Worm (Caenorhabditis elegans) whole organism, young adult: ENCODE results near the gene pha-4.

Experiments used
- B0261.1 ChIP-seq: sonication (generic microtip); optimal IDR thresholded peaks from 2 replicates; lab custom pipeline; 2016; ENCODE audit warnings: mild to moderate bottlenecking, missing genetic modification characterization, moderate library complexity, missing compliant biosample characterization
- F33H1.4 ChIP-seq: fragments of 200-800 bp; sonication (Bioruptor generic); IDR thresholded peaks from 2 replicates; pipeline ENCODE4 v1.3.6; 2022; ENCODE audit warnings: missing genetic modification reagents, missing genetic modification characterization, missing compliant biosample characterization
- F37B4.10 ChIP-seq: fragments of 200-800 bp; sonication (Bioruptor generic); IDR thresholded peaks from 2 replicates; pipeline ENCODE4 v1.3.6; 2022; ENCODE audit warnings: missing genetic modification characterization, missing compliant biosample characterization
- F49E8.2 ChIP-seq: sonication (generic microtip); optimal IDR thresholded peaks from 3 replicates; lab custom pipeline; 2017; ENCODE audit warnings: missing genetic modification characterization, mild to moderate bottlenecking, missing compliant biosample characterization, antibody characterized with exemption, moderate library complexity; ENCODE audit not compliant: insufficient read depth
- K11D2.4 ChIP-seq: fragments of 200-800 bp; sonication (Bioruptor generic); IDR thresholded peaks from 2 replicates; pipeline ENCODE4 v1.3.6; 2022; ENCODE audit warnings: missing genetic modification reagents, missing genetic modification characterization, missing compliant biosample characterization
- Y67H2A.10 ChIP-seq: fragments of 200-800 bp; sonication (Bioruptor generic); conservative IDR thresholded peaks from 2 replicates; pipeline ENCODE4 v1.3.6; 2022; ENCODE audit warnings: missing genetic modification reagents, missing genetic modification characterization, missing compliant biosample characterization
- Y95B8A.8 ChIP-seq: fragments of 200-800 bp; sonication (Bioruptor generic); IDR thresholded peaks from 2 replicates; pipeline ENCODE4 v1.3.6; 2022; ENCODE audit warnings: missing genetic modification reagents, missing genetic modification characterization, missing compliant biosample characterization
- ZK185.1 ChIP-seq: sonication (generic microtip); optimal IDR thresholded peaks from 2 replicates; lab custom pipeline; 2016; ENCODE audit warnings: mild to moderate bottlenecking, missing genetic modification characterization, missing compliant biosample characterization; ENCODE audit not compliant: poor library complexity, severe bottlenecking
- athp-1 ChIP-seq: sonication (generic microtip); optimal IDR thresholded peaks from 2 replicates; lab custom pipeline; 2017; ENCODE audit warnings: mild to moderate bottlenecking, missing genetic modification characterization, missing compliant biosample characterization
- attf-5 ChIP-seq: fragments of 200-800 bp; sonication (Bioruptor generic); optimal IDR thresholded peaks from 2 replicates; lab custom pipeline; 2018; ENCODE audit warnings: mild to moderate bottlenecking, missing genetic modification characterization, missing compliant biosample characterization
- ccch-3 ChIP-seq: fragments of 200-800 bp; sonication (Bioruptor generic); optimal IDR thresholded peaks from 2 replicates; lab custom pipeline; 2018; ENCODE audit warnings: mild to moderate bottlenecking, missing genetic modification characterization, missing compliant biosample characterization
- die-1 ChIP-seq: sonication (generic microtip); optimal IDR thresholded peaks from 2 replicates; lab custom pipeline; 2016; ENCODE audit warnings: missing genotype, mild to moderate bottlenecking, missing genetic modification characterization, missing compliant biosample characterization
- dpff-1 ChIP-seq: sonication (generic microtip); optimal IDR thresholded peaks from 2 replicates; lab custom pipeline; 2017; ENCODE audit warnings: mild to moderate bottlenecking, missing genetic modification characterization, missing compliant biosample characterization
- ekl-4 ChIP-seq: fragments of 200-800 bp; sonication (Bioruptor generic); IDR thresholded peaks from 2 replicates; pipeline ENCODE4 v1.3.6; 2022; ENCODE audit warnings: missing genetic modification reagents, missing genetic modification characterization, missing compliant biosample characterization
- fkh-3 ChIP-seq: sonication (generic microtip); optimal IDR thresholded peaks from 2 replicates; lab custom pipeline; 2016; ENCODE audit warnings: mild to moderate bottlenecking, missing genetic modification characterization, missing compliant biosample characterization
- gei-17 ChIP-seq: fragments of 200-800 bp; sonication (Bioruptor generic); optimal IDR thresholded peaks from 2 replicates; lab custom pipeline; 2018; ENCODE audit warnings: mild to moderate bottlenecking, missing genetic modification characterization, missing compliant biosample characterization
- him-1 ChIP-seq: sonication (generic microtip); optimal IDR thresholded peaks from 2 replicates; lab custom pipeline; 2016; ENCODE audit warnings: missing genotype, missing genetic modification reagents, missing genetic modification characterization, missing compliant biosample characterization
- hlh-26 ChIP-seq: fragments of 200-800 bp; sonication (Bioruptor generic); conservative IDR thresholded peaks from 2 replicates; pipeline ENCODE4 v1.3.6; 2022; ENCODE audit warnings: missing genetic modification reagents, missing genetic modification characterization, missing compliant biosample characterization
- lin-35 ChIP-seq, 3 experiments: fragments of 150-350 bp in 2 of 3; sonication (generic microtip) in 1 of 3; optimal IDR thresholded peaks; 2 replicates each; lab custom pipeline; 2014 to 2018; ENCODE audit warnings: missing biosample characterization in 3 of 3, missing genetic modification characterization in 3 of 3, missing genetic modification reagents in 3 of 3
- lin-54 ChIP-seq: fragments of 200-800 bp; sonication (Bioruptor generic); optimal IDR thresholded peaks from 2 replicates; lab custom pipeline; 2018; ENCODE audit warnings: mild to moderate bottlenecking, missing genetic modification characterization, missing compliant biosample characterization
- lsl-1 ChIP-seq: fragments of 200-800 bp; sonication (Bioruptor generic); optimal IDR thresholded peaks from 2 replicates; lab custom pipeline; 2018; ENCODE audit warnings: mild to moderate bottlenecking, missing genetic modification characterization, moderate library complexity, missing compliant biosample characterization
- madf-8 ChIP-seq: fragments of 200-800 bp; sonication (Bioruptor generic); conservative IDR thresholded peaks from 2 replicates; pipeline ENCODE4 v1.3.6; 2022; ENCODE audit warnings: missing genetic modification reagents, missing genetic modification characterization, missing compliant biosample characterization
- mes-4 ChIP-seq: sonication (generic microtip); optimal IDR thresholded peaks from 2 replicates; lab custom pipeline; 2016; ENCODE audit warnings: missing genotype, missing genetic modification characterization, missing compliant biosample characterization
- nfya-1 ChIP-seq: sonication (generic microtip); optimal IDR thresholded peaks from 2 replicates; lab custom pipeline; 2017; ENCODE audit warnings: antibody characterized with exemption, missing compliant biosample characterization, missing genetic modification characterization, borderline replicate concordance; ENCODE audit not compliant: insufficient read depth
- nfya-2 ChIP-seq: fragments of 200-800 bp; sonication (Bioruptor generic); IDR thresholded peaks from 2 replicates; pipeline ENCODE4 v1.3.6; 2022; ENCODE audit warnings: missing genetic modification reagents, missing genetic modification characterization, missing compliant biosample characterization
- nfyb-1 ChIP-seq: fragments of 200-800 bp; sonication (Bioruptor generic); IDR thresholded peaks from 2 replicates; pipeline ENCODE4 v1.3.6; 2022; ENCODE audit warnings: missing genetic modification reagents, missing genetic modification characterization, missing compliant biosample characterization
- nhr-27 ChIP-seq: fragments of 200-800 bp; sonication (Bioruptor generic); optimal IDR thresholded peaks from 2 replicates; lab custom pipeline; 2018; ENCODE audit warnings: mild to moderate bottlenecking, missing genetic modification characterization, moderate library complexity, missing compliant biosample characterization
- pbrm-1 ChIP-seq: fragments of 200-800 bp; sonication (Bioruptor generic); IDR thresholded peaks from 2 replicates; pipeline ENCODE4 v1.3.6; 2022; ENCODE audit warnings: missing genetic modification reagents, missing genetic modification characterization, missing compliant biosample characterization
- rpc-1 ChIP-seq, 2 experiments: fragments of 150-350 bp in 1 of 2; sonication (generic microtip) in 1 of 2; optimal IDR thresholded peaks; 2 replicates each; lab custom pipeline; 2014 to 2018; ENCODE audit warnings: missing biosample characterization in 1 of 2, missing genetic modification characterization in 1 of 2, missing genetic modification reagents in 1 of 2, missing genotype in 1 of 2
- sdz-38 ChIP-seq: sonication (generic microtip); optimal IDR thresholded peaks from 2 replicates; lab custom pipeline; 2016; ENCODE audit warnings: missing genotype, missing genetic modification characterization, missing compliant biosample characterization
- snpc-1.1 ChIP-seq: sonication (generic microtip); optimal IDR thresholded peaks from 2 replicates; lab custom pipeline; 2017; ENCODE audit warnings: missing genetic modification characterization, mild to moderate bottlenecking, missing compliant biosample characterization, antibody characterized with exemption, moderate library complexity, missing genotype, missing genetic modification reagents; ENCODE audit not compliant: insufficient read depth
- snpc-1.3 ChIP-seq: sonication (generic microtip); optimal IDR thresholded peaks from 2 replicates; lab custom pipeline; 2017; ENCODE audit warnings: missing genetic modification characterization, mild to moderate bottlenecking, missing compliant biosample characterization, antibody characterized with exemption, moderate library complexity, missing genotype, missing genetic modification reagents; ENCODE audit not compliant: insufficient read depth
- snpc-4 ChIP-seq, 5 experiments: fragments of 150-350 bp in 1 of 5; sonication (generic microtip) in 4 of 5; optimal IDR thresholded peaks; 2 replicates each; lab custom pipeline; 2014 to 2018; ENCODE audit warnings: missing genetic modification characterization in 5 of 5, missing biosample characterization in 3 of 5, antibody characterized with exemption in 2 of 5, mild to moderate bottlenecking in 2 of 5, missing compliant biosample characterization in 2 of 5, missing genotype in 2 of 5, moderate library complexity in 2 of 5, missing genetic modification reagents in 1 of 5
- somi-1 ChIP-seq: fragments of 200-800 bp; sonication (Bioruptor generic); optimal IDR thresholded peaks from 2 replicates; lab custom pipeline; 2018; ENCODE audit warnings: mild to moderate bottlenecking, missing genetic modification characterization, missing compliant biosample characterization
- sptf-2 ChIP-seq: fragments of 200-800 bp; sonication (Bioruptor generic); optimal IDR thresholded peaks from 2 replicates; lab custom pipeline; 2018; ENCODE audit warnings: mild to moderate bottlenecking, missing genetic modification characterization, missing compliant biosample characterization
- tbp1 ChIP-seq: fragments of 200-800 bp; sonication (Bioruptor generic); optimal IDR thresholded peaks from 2 replicates; lab custom pipeline; 2018; ENCODE audit warnings: mild to moderate bottlenecking, missing genetic modification characterization, missing compliant biosample characterization
- tbx-9 ChIP-seq: sonication (generic microtip); optimal IDR thresholded peaks from 2 replicates; lab custom pipeline; 2016; ENCODE audit warnings: borderline replicate concordance, missing genetic modification characterization, inconsistent platforms, missing compliant biosample characterization
- unc-130 ChIP-seq: sonication (generic microtip); optimal IDR thresholded peaks from 2 replicates; lab custom pipeline; 2016; ENCODE audit warnings: missing genetic modification reagents, missing genetic modification characterization, missing compliant biosample characterization
- unc-62 ChIP-seq: fragments of 150-350 bp; optimal IDR thresholded peaks from 2 replicates; lab custom pipeline; 2014; ENCODE audit warnings: missing biosample characterization, missing genetic modification reagents, missing genetic modification characterization
- zfh-2 ChIP-seq: fragments of 200-800 bp; sonication (Bioruptor generic); conservative IDR thresholded peaks from 2 replicates; pipeline ENCODE4 v1.3.6; 2022; ENCODE audit warnings: missing genetic modification reagents, missing genetic modification characterization, missing compliant biosample characterization
- ztf-26 ChIP-seq: sonication (generic microtip); optimal IDR thresholded peaks from 2 replicates; lab custom pipeline; 2017; ENCODE audit warnings: missing genetic modification characterization, missing compliant biosample characterization
- ztf-28 ChIP-seq: fragments of 200-800 bp; sonication (Bioruptor generic); IDR thresholded peaks from 2 replicates; pipeline ENCODE4 v1.3.6; 2022; ENCODE audit warnings: missing genetic modification reagents, missing genetic modification characterization, missing compliant biosample characterization

pha-4 gene

DNA sequence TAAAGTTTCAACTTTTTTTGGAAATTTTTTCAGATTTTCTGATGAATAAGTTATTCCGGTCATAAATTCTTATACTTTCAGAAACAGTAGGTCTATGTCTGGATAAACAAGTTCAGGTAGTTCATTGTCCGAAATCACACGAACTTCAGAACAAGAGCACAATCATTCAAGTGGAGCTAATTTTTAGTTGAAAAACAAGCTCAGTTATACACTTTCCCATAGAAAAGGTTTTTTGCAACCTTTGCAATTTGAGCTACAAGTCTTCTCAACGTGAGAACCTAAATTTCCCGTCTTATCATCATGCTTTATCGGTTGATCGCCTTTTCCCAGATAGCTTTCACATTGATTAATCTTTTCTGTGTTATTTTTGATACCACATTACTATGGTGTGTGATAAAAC, 21.1 kb upstream of the pha-4 start, which contains the start of gene srxa-1:
srxa-1 (plus strand) TSS at position 301 of the 400 bp plus-strand sequence.
- TF ChIP-seq Y95B8A.8 (GFP tag; lab: Robert Waterston, UW) (no peak), unc-62 (GFP tag; lab: Kevin White, UChicago) (no peak), lsl-1 (no peak), Y67H2A.10 (GFP tag; lab: Robert Waterston, UW) (no peak), ccch-3 (no peak), mes-4 (tag; lab: Kevin White, UChicago) (no peak), hlh-26 (GFP tag; lab: Robert Waterston, UW) (no peak), somi-1 (GFP tag; lab: Kevin White, UChicago) (no peak), snpc-1.1 (no peak), rpc-1 (optimal IDR thresholded peaks at IDR 0.05; lab: Kevin White, UChicago) (no peak), rpc-1 (tag; optimal IDR thresholded peaks at IDR 0.05; lab: Kevin White, UChicago) (no peak), die-1 (tag; lab: Kevin White, UChicago) (no peak), dpff-1 (tag; lab: Kevin White, UChicago) (no peak), tbp1 (GFP tag; lab: Kevin White, UChicago) (no peak), ZK185.1 (tag; lab: Kevin White, UChicago) (no peak), F33H1.4 (no peak), athp-1 (tag; lab: Kevin White, UChicago) (no peak), ztf-26 (tag; lab: Kevin White, UChicago) (no peak), F37B4.10 (GFP tag; lab: Robert Waterston, UW) (no peak), nhr-27 (tag; lab: Kevin White, UChicago) (no peak), K11D2.4 (GFP tag; lab: Robert Waterston, UW) (no peak)

DNA sequence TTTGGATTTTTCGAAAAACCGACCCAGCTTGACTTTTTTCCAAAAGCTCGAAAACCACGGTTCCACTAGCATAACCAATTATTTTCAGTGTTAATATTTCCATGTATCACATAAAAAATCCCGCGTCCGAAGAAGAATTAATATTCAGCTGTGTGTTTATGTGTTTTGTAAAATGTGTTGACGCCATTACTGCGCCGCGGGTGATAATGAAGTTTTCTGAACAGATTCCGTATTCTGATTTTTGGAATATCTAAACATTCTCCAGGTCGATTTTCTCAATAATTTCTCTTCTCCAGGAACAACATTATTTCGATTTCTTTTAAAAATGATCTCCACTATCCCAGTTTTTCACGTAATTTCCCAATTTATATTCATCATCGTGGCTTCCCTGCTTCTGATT, 18.2 kb upstream of the pha-4 start, which contains the start of gene srxa-6:
srxa-6 (plus strand) TSS at position 301 of the 400 bp plus-strand sequence.
- TF ChIP-seq sdz-38 = no peak
- TF ChIP-seq ztf-28 (GFP tag; lab: Robert Waterston, UW) = no peak
- TF ChIP-seq ZK185.1 (tag; lab: Kevin White, UChicago) = no peak
- no peak for TF ChIP-seq nfyb-1 (GFP tag; lab: Robert Waterston, UW)
- no peak for TF ChIP-seq gei-17
- no peak for TF ChIP-seq attf-5 (GFP tag; lab: Kevin White, UChicago)
- no peak for TF ChIP-seq sptf-2 (GFP tag; lab: Kevin White, UChicago)
- no peak for TF ChIP-seq fkh-3
- TF ChIP-seq B0261.1 (tag; lab: Kevin White, UChicago) = no peak
- TF ChIP-seq nfya-2 (GFP tag; lab: Robert Waterston, UW) = no peak

DNA sequence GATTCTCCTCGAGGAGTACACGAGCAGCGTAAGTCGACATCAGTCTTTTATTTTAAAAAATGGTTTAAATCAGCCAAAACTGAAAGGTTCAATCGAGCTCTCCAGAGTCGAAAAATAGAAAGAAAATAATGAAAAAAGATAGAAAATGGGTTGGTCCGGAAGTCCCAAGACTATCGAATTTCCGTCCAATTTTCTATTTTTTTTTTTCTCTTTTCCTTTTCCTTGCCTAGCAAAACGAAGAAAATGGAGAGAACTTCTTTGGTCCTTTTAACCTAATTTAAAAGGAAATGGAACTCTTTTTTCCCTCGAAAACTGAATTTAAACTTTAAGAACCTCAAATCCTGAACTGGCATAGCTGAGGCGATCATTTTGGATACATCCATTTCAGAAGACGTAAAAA, 13.5 kb upstream of the pha-4 start:
- no peak for TF ChIP-seq snpc-1.3 (tag; lab: Kevin White, UChicago)
- TF ChIP-seq ekl-4 (GFP tag; lab: Robert Waterston, UW) = no peak
- TF ChIP-seq tbx-9 = no peak
- no peak for TF ChIP-seq lin-35 (GFP tag; optimal IDR thresholded peaks at IDR 0.05; lab: Kevin White, UChicago)
- TF ChIP-seq pbrm-1 (GFP tag; lab: Robert Waterston, UW) = no peak
- no peak for TF ChIP-seq lin-54 (GFP tag; lab: Kevin White, UChicago)
- no peak for TF ChIP-seq nfya-1
- TF ChIP-seq madf-8 (GFP tag; lab: Robert Waterston, UW) = no peak
- no peak for TF ChIP-seq F49E8.2 (tag; lab: Kevin White, UChicago)
- no peak for TF ChIP-seq tbp1 (GFP tag; lab: Kevin White, UChicago)
- TF ChIP-seq unc-130 = no peak
- no peak for TF ChIP-seq ZK185.1 (tag; lab: Kevin White, UChicago)
- TF ChIP-seq die-1 (tag; lab: Kevin White, UChicago) = no peak
- no peak for TF ChIP-seq him-1 (tag; lab: Kevin White, UChicago)
- TF ChIP-seq zfh-2 (GFP tag; lab: Robert Waterston, UW) = no peak
- no peak for TF ChIP-seq snpc-4 (GFP tag; optimal IDR thresholded peaks at IDR 0.05; lab: Kevin White, UChicago)
- no peak for TF ChIP-seq snpc-4 (tag; optimal IDR thresholded peaks at IDR 0.05; lab: Kevin White, UChicago)
